Fruit fly (Drosophila melanogaster) Kc167 (cell line): ENCODE results near the gene CG16852.

Experiments used
- insv ChIP-seq: fragments of >200 bp; optimal IDR thresholded peaks from 3 replicates; lab custom pipeline; 2018; ENCODE audit warnings: missing external identifiers
- psq ChIP-seq: fragments of >200 bp; optimal IDR thresholded peaks from 2 replicates; lab custom pipeline; 2017; ENCODE audit warnings: missing external identifiers

- no peak for TF ChIP-seq psq
- TF ChIP-seq insv (lab: Kevin White, UChicago) = no peak
Measured at dm6 chr2L:13497915-13498314, 42.6 kb upstream of the CG16852 start.
